Worm (Caenorhabditis elegans) whole organism, midembryonic: ENCODE measurements around the gene C49G7.7.

ENCODE experiments used
- T22C8.4 ChIP-seq: fragments of 200-800 bp; sonication (Bioruptor generic); IDR thresholded peaks from 2 replicates; pipeline ENCODE4 v1.3.6; 2022; ENCODE audit warnings: missing genetic modification characterization, missing compliant biosample characterization
- cog-1 ChIP-seq: sonication (generic microtip); optimal IDR thresholded peaks from 2 replicates; lab custom pipeline; 2016; ENCODE audit warnings: missing genetic modification characterization, missing compliant biosample characterization
- flt-1 ChIP-seq: fragments of 200-800 bp; sonication (Bioruptor generic); IDR thresholded peaks from 2 replicates; pipeline ENCODE4 v1.3.6; 2022; ENCODE audit warnings: missing genetic modification characterization, missing compliant biosample characterization
- klf-2 ChIP-seq: fragments of 200-800 bp; sonication (Bioruptor generic); conservative IDR thresholded peaks from 2 replicates; pipeline ENCODE4 v1.3.6; 2022; ENCODE audit warnings: missing genetic modification reagents, missing genetic modification characterization, missing compliant biosample characterization
- med-1 ChIP-seq: sonication (generic microtip); optimal IDR thresholded peaks from 2 replicates; lab custom pipeline; 2017; ENCODE audit warnings: missing genetic modification characterization, mild to moderate bottlenecking, missing compliant biosample characterization, antibody characterized with exemption, missing genetic modification reagents; ENCODE audit not compliant: insufficient read depth
- ref-1 ChIP-seq: fragments of 200-800 bp; sonication (Bioruptor generic); conservative IDR thresholded peaks from 2 replicates; pipeline ENCODE4 v1.3.6; 2022; ENCODE audit warnings: missing genetic modification reagents, missing genetic modification characterization, missing compliant biosample characterization
- tab-1 ChIP-seq: fragments of 200-800 bp; sonication (Bioruptor generic); IDR thresholded peaks from 2 replicates; pipeline ENCODE4 v1.3.6; 2022; ENCODE audit warnings: missing genetic modification characterization, missing compliant biosample characterization
- ztf-23 ChIP-seq: fragments of 200-800 bp; sonication (Bioruptor generic); IDR thresholded peaks from 2 replicates; pipeline ENCODE4 v1.3.6; 2022; ENCODE audit warnings: missing genetic modification reagents, missing genetic modification characterization, missing compliant biosample characterization
- ztf-29 ChIP-seq: fragments of 200-800 bp; sonication (Bioruptor generic); IDR thresholded peaks from 2 replicates; pipeline ENCODE4 v1.3.6; 2022; ENCODE audit warnings: missing genetic modification reagents, missing genetic modification characterization, missing compliant biosample characterization

C49G7.7 gene

ce11 chrV:4016780-4017179 lies 17.5 kb upstream of the C49G7.7 start, which contains the start of gene srw-89:
Gene srw-89, plus strand, starts transcription at chrV:4017080.
- TF ChIP-seq ref-1 (GFP tag; lab: Robert Waterston, UW) (no peak), klf-2 (GFP tag; lab: Robert Waterston, UW) (no peak), flt-1 (GFP tag; lab: Robert Waterston, UW) (no peak), ztf-23 (GFP tag; lab: Robert Waterston, UW) (no peak), ztf-29 (no peak), med-1 (GFP tag; lab: Kevin White, UChicago) (no peak), tab-1 (GFP tag; lab: Robert Waterston, UW) (no peak), T22C8.4 (GFP tag; lab: Robert Waterston, UW) (no peak), cog-1 (tag; lab: Kevin White, UChicago) (no peak)

- TF ChIP-seq ztf-23 (GFP tag; lab: Robert Waterston, UW) (no peak), cog-1 (tag; lab: Kevin White, UChicago) (no peak), ztf-29 (no peak), klf-2 (GFP tag; lab: Robert Waterston, UW) (no peak), ref-1 (GFP tag; lab: Robert Waterston, UW) (no peak), tab-1 (GFP tag; lab: Robert Waterston, UW) (no peak), med-1 (GFP tag; lab: Kevin White, UChicago) (no peak), T22C8.4 (GFP tag; lab: Robert Waterston, UW) (no peak), flt-1 (GFP tag; lab: Robert Waterston, UW) (no peak)
These were observed 15.7 kb upstream of the C49G7.7 start for ce11 chrV:4018591-4018990.

ce11 chrV:4019188-4019587 lies 15.1 kb upstream of the C49G7.7 start, which contains the start of gene K09D9.3:
Gene K09D9.3, plus strand, starts transcription at chrV:4019488.
- TF ChIP-seq tab-1 (GFP tag; lab: Robert Waterston, UW) (no peak), ref-1 (GFP tag; lab: Robert Waterston, UW) (no peak), klf-2 (GFP tag; lab: Robert Waterston, UW) (no peak), cog-1 (tag; lab: Kevin White, UChicago) (no peak), ztf-23 (GFP tag; lab: Robert Waterston, UW) (no peak)

- no peak for TF ChIP-seq tab-1 (GFP tag; lab: Robert Waterston, UW)
- TF ChIP-seq cog-1 (tag; lab: Kevin White, UChicago): no peak
- TF ChIP-seq med-1 (GFP tag; lab: Kevin White, UChicago): no peak
- no peak for TF ChIP-seq ref-1 (GFP tag; lab: Robert Waterston, UW)
- no peak for TF ChIP-seq ztf-29
- TF ChIP-seq T22C8.4 (GFP tag; lab: Robert Waterston, UW): no peak
- TF ChIP-seq flt-1 (GFP tag; lab: Robert Waterston, UW): no peak
- TF ChIP-seq klf-2 (GFP tag; lab: Robert Waterston, UW): no peak
- TF ChIP-seq ztf-23 (GFP tag; lab: Robert Waterston, UW): no peak
These were observed 12.5 kb upstream of the C49G7.7 start, which contains the start of gene K09D9.14 for ce11 chrV:4021776-4022175. Gene K09D9.14, minus strand, starts transcription at chrV:4021876.

ce11 chrV:4022309-4022708 lies 12.0 kb upstream of the C49G7.7 start, which contains the start of gene cyp-35A3:
Gene cyp-35A3, plus strand, starts transcription at chrV:4022609.
- TF ChIP-seq ztf-23 (GFP tag; lab: Robert Waterston, UW): no peak
- no peak for TF ChIP-seq ztf-29
- TF ChIP-seq T22C8.4 (GFP tag; lab: Robert Waterston, UW): no peak
- TF ChIP-seq klf-2 (GFP tag; lab: Robert Waterston, UW): no peak
- no peak for TF ChIP-seq ref-1 (GFP tag; lab: Robert Waterston, UW)
- TF ChIP-seq tab-1 (GFP tag; lab: Robert Waterston, UW): no peak
- TF ChIP-seq med-1 (GFP tag; lab: Kevin White, UChicago): no peak
- no peak for TF ChIP-seq cog-1 (tag; lab: Kevin White, UChicago)
- TF ChIP-seq flt-1 (GFP tag; lab: Robert Waterston, UW): no peak

- TF ChIP-seq T22C8.4 (GFP tag; lab: Robert Waterston, UW) (no peak), klf-2 (GFP tag; lab: Robert Waterston, UW) (no peak), flt-1 (GFP tag; lab: Robert Waterston, UW) (no peak), ztf-23 (GFP tag; lab: Robert Waterston, UW) (no peak), tab-1 (GFP tag; lab: Robert Waterston, UW) (no peak), med-1 (GFP tag; lab: Kevin White, UChicago) (no peak), ref-1 (GFP tag; lab: Robert Waterston, UW) (no peak), ztf-29 (no peak), cog-1 (tag; lab: Kevin White, UChicago) (no peak)
These were observed 9.5 kb upstream of the C49G7.7 start, which contains the start of gene K09D9.1 for ce11 chrV:4024777-4025176. Gene K09D9.1, plus strand, starts transcription at chrV:4025047.

DNA sequence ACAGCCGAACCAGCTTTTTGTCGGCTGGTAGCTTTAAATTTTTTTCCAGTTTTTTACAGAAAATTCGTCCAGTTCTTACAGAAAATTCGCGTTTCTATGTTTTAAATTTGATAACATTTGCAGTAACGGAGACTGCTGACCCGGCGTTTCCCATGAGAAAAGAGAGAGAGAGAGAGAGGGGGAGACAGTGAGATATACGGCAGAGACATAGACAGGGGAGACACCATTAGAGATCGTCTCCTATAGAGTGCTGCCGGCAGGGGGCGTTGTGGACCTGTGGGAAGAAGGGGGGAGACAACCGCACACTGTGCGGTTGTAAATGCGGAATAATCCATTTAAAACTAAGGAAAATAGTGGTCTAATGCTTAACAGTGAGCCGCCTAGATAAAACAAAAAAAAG lies 4.6 kb upstream of the C49G7.7 start:
- TF ChIP-seq tab-1 (GFP tag; lab: Robert Waterston, UW): no peak
- 0 out of 2 replicates have a peak, but pooled peaks have one; percentile 48 for TF ChIP-seq klf-2 (GFP tag; lab: Robert Waterston, UW)
- TF ChIP-seq med-1 (GFP tag; lab: Kevin White, UChicago): peak; percentile 16
- 0 out of 2 replicates have a peak, but pooled peaks have one; percentile 4 for TF ChIP-seq ref-1 (GFP tag; lab: Robert Waterston, UW)

DNA sequence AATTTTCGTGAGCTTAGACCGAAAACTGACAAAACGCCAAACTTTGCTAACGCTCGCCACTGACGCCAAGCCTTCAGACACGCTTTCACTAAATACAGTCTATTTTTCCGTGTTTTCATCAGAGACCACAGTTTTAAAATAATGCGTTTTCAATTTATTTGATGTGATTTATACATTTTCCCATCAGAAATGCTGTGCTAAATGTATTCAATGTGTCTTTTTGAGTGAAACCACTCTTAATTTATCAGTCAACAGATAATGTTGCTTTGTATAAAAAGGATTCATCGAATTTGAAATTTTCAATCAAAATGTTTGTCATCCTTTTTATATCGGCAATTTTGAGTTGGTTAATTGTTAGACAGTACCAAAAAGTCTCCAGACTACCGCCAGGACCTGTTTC lies 3.0 kb upstream of the C49G7.7 start, which contains the start of gene cyp-35A4:
TSS of gene cyp-35A4 (plus strand) at position 301 of the 400 bp plus-strand sequence.
- TF ChIP-seq ztf-23 (GFP tag; lab: Robert Waterston, UW) (no peak), med-1 (GFP tag; lab: Kevin White, UChicago) (no peak), T22C8.4 (GFP tag; lab: Robert Waterston, UW) (no peak), flt-1 (GFP tag; lab: Robert Waterston, UW) (no peak), klf-2 (GFP tag; lab: Robert Waterston, UW) (no peak)

ce11 chrV:4035811-4036210 lies 1.5 kb downstream of the C49G7.7 start, which contains the start of gene C49G7.13:
Gene C49G7.13, plus strand, starts transcription at chrV:4036111.
- no peak for TF ChIP-seq med-1 (GFP tag; lab: Kevin White, UChicago)
- TF ChIP-seq tab-1 (GFP tag; lab: Robert Waterston, UW): no peak
- no peak for TF ChIP-seq T22C8.4 (GFP tag; lab: Robert Waterston, UW)
- TF ChIP-seq ztf-29: no peak
- TF ChIP-seq klf-2 (GFP tag; lab: Robert Waterston, UW): no peak
- no peak for TF ChIP-seq ref-1 (GFP tag; lab: Robert Waterston, UW)
- no peak for TF ChIP-seq cog-1 (tag; lab: Kevin White, UChicago)
- no peak for TF ChIP-seq ztf-23 (GFP tag; lab: Robert Waterston, UW)
- TF ChIP-seq flt-1 (GFP tag; lab: Robert Waterston, UW): no peak
